4 worm cellular contexts compared by ENCODE assay signal in the genomic region with DNA sequence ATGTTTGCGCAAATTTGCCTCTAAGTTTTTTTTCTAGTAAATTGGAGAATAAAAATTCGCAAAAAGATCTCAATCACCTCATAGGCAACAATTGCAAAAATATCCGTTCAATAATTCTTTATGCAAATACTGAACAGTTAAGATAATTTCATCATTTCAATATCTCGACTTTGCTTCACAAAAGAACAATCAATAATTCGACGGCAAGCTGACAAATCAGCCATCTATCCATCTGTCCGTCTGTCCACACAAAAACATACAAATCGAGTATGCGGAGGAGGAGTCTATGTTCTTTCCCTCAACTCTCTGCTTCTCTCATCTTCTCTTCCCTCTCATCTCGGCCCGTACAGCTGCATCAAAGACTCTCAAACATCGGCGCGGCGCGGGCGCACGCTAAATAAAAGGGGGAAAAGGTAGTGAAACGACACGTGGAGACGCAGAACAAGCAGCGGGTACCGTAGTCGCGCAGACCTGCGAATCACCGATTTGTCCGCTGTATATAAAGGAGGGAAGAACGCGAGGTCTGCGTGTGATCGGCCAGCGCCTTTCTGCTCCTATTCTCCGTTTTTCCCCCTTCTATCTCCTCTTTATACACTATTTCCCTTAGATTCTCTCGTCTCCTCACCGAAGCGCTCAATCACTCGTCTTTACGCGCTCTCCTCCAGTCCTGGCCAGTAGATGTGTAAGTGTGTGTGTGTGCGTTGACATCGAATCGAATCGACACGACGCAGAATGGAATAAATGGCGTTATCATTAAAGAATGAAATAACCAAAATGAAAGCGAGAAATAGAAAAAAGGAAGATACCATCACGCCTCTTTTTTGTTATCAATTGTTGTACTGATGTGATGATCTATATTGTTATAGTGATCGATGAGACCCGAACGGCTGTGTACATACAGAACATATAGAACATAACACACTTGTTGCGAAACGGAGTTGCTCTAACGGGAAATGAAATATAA.
A peak's percentile ranks its signal among the peaks of the same experiment; 100 is the strongest.
TF ChIP-seq lines count a peak whose summit lies in the region.

No protein-coding gene starts in this region.

TF ChIP-seq in whole organism, L2 larva, 48 proteins besides CTCF, POLR2A, EP300 and RAD21 (continues in another document):
- TF ChIP-seq ama-1 (optimal IDR thresholded peaks at IDR 0.05; lab: Kevin White, UChicago) (peak; percentile 99), ceh-82 (tag; optimal IDR thresholded peaks at IDR 0.05; lab: Kevin White, UChicago) (no peak), egl-27 (tag; optimal IDR thresholded peaks at IDR 0.05; lab: Kevin White, UChicago) (peak; percentile 85), lin-39 (tag; optimal IDR thresholded peaks at IDR 0.05; lab: Kevin White, UChicago) (peak; percentile 80), alr-1 (tag; optimal IDR thresholded peaks at IDR 0.05; lab: Kevin White, UChicago) (no peak), Y55F3AM.14 (GFP tag; optimal IDR thresholded peaks at IDR 0.05; lab: Kevin White, UChicago) (peak; percentile 90), sem-4 (tag; optimal IDR thresholded peaks at IDR 0.05; lab: Kevin White, UChicago) (peak; percentile 61), nhr-25 (tag; optimal IDR thresholded peaks at IDR 0.05; lab: Kevin White, UChicago) (peak; percentile 93), R02D3.7 (tag; optimal IDR thresholded peaks at IDR 0.05; lab: Kevin White, UChicago) (no peak), lin-13 (GFP tag; optimal IDR thresholded peaks at IDR 0.05; lab: Kevin White, UChicago) (peak; percentile 88), F13H6.1 (tag; optimal IDR thresholded peaks at IDR 0.05; lab: Kevin White, UChicago) (peak; percentile 98), nhr-77 (tag; optimal IDR thresholded peaks at IDR 0.05; lab: Kevin White, UChicago) (no peak), C34F6.9 (tag; optimal IDR thresholded peaks at IDR 0.05; lab: Kevin White, UChicago) (peak; percentile 96), fos-1 (tag; optimal IDR thresholded peaks at IDR 0.05; lab: Kevin White, UChicago) (peak; percentile 97), snpc-4 (tag; optimal IDR thresholded peaks at IDR 0.05; lab: Kevin White, UChicago) (peak; percentile 79), nhr-10 (tag; optimal IDR thresholded peaks at IDR 0.05; lab: Kevin White, UChicago) (peak; percentile 23), crh-2 (tag; optimal IDR thresholded peaks at IDR 0.05; lab: Kevin White, UChicago) (peak; percentile 98), aly-2 (tag; optimal IDR thresholded peaks at IDR 0.05; lab: Kevin White, UChicago) (no peak), nhr-6 (tag; optimal IDR thresholded peaks at IDR 0.05; lab: Kevin White, UChicago) (peak; percentile 77), ztf-1 (GFP tag; conservative IDR thresholded peaks at IDR 0.05; lab: Robert Waterston, UW) (0 out of 2 replicates have a peak, but pooled peaks have one; percentile 63)

TF ChIP-seq in whole organism, L4 larva, 104 proteins besides CTCF, POLR2A, EP300 and RAD21 (continues in another document):
- peak; percentile 95 for TF ChIP-seq nhr-10 (tag; optimal IDR thresholded peaks at IDR 0.05; lab: Kevin White, UChicago)
- TF ChIP-seq lin-13 (GFP tag; optimal IDR thresholded peaks at IDR 0.05; lab: Kevin White, UChicago), result peak; percentile 83
- TF ChIP-seq nhr-77 (tag; optimal IDR thresholded peaks at IDR 0.05; lab: Kevin White, UChicago), result peak; percentile 89
- no peak for TF ChIP-seq unc-39 (tag; optimal IDR thresholded peaks at IDR 0.05; lab: Kevin White, UChicago)
- TF ChIP-seq dmd-8 (GFP tag; IDR thresholded peaks at IDR 0.05; lab: Robert Waterston, UW), result peak; percentile 68; the same call in 1 of the 2 replicates
- peak; percentile 87 for TF ChIP-seq ceh-20 (GFP tag; IDR thresholded peaks at IDR 0.05; lab: Robert Waterston, UW)
- no peak for TF ChIP-seq snpc-1.2 (GFP tag; IDR thresholded peaks at IDR 0.05; lab: Robert Waterston, UW)
- peak; percentile 42 for TF ChIP-seq ztf-7 (tag; optimal IDR thresholded peaks at IDR 0.05; lab: Kevin White, UChicago)
- 0 out of 2 replicates have a peak, but pooled peaks have one; percentile 61 for TF ChIP-seq mxl-2 (GFP tag; conservative IDR thresholded peaks at IDR 0.05; lab: Robert Waterston, UW)
- TF ChIP-seq hmg-1.1 (GFP tag; IDR thresholded peaks at IDR 0.05; lab: Robert Waterston, UW), result peak; percentile 93
- peak; percentile 75; the same call in 1 of the 2 replicates for TF ChIP-seq saeg-2 (GFP tag; IDR thresholded peaks at IDR 0.05; lab: Robert Waterston, UW)
- TF ChIP-seq nhr-11 (tag; optimal IDR thresholded peaks at IDR 0.05; lab: Kevin White, UChicago), result peak; percentile 97
- TF ChIP-seq Y105C5A.15 (GFP tag; IDR thresholded peaks at IDR 0.05; lab: Robert Waterston, UW), result no peak
- peak; percentile 96 to 98 for TF ChIP-seq mdl-1 (tag; optimal IDR thresholded peaks at IDR 0.05; lab: Kevin White, UChicago)
- TF ChIP-seq mep-1 (tag; optimal IDR thresholded peaks at IDR 0.05; lab: Kevin White, UChicago), result peak; percentile 96
- TF ChIP-seq zag-1 (tag; optimal IDR thresholded peaks at IDR 0.05; lab: Kevin White, UChicago), result peak; percentile 35
- TF ChIP-seq lin-29 (GFP tag; IDR thresholded peaks at IDR 0.05; lab: Robert Waterston, UW), result no peak; the same call in 1 of the 2 replicates
- TF ChIP-seq unc-130 (GFP tag; optimal IDR thresholded peaks at IDR 0.05; lab: Kevin White, UChicago), result no peak
- TF ChIP-seq ceh-82 (tag; optimal IDR thresholded peaks at IDR 0.05; lab: Kevin White, UChicago), result no peak
- TF ChIP-seq egl-27 (tag; optimal IDR thresholded peaks at IDR 0.05; lab: Kevin White, UChicago), result no peak

TF ChIP-seq in whole organism, late embryonic, 69 proteins besides CTCF, POLR2A, EP300 and RAD21 (continues in another document):
- TF ChIP-seq unc-86 (tag; optimal IDR thresholded peaks at IDR 0.05; lab: Kevin White, UChicago) (peak; percentile 42), unc-55 (GFP tag; optimal IDR thresholded peaks at IDR 0.05; lab: Kevin White, UChicago) (peak; percentile 96), pag-3 (tag; optimal IDR thresholded peaks at IDR 0.05; lab: Kevin White, UChicago; ENCODE audit: borderline replicate concordance) (peak; percentile 55), Y22D7AL.16 (tag; optimal IDR thresholded peaks at IDR 0.05; lab: Kevin White, UChicago) (no peak), sdc-2 (tag; optimal IDR thresholded peaks at IDR 0.05; lab: Kevin White, UChicago) (peak; percentile 67), ceh-31 (tag; optimal IDR thresholded peaks at IDR 0.05; lab: Kevin White, UChicago) (peak; percentile 98), pha-4 (tag; optimal IDR thresholded peaks at IDR 0.05; lab: Kevin White, UChicago) (no peak), nhr-232 (tag; optimal IDR thresholded peaks at IDR 0.05; lab: Kevin White, UChicago) (peak; percentile 33), ceh-45 (GFP tag; IDR thresholded peaks at IDR 0.05; lab: Robert Waterston, UW) (no peak), tbx-7 (tag; optimal IDR thresholded peaks at IDR 0.05; lab: Kevin White, UChicago) (peak; percentile 38), K09A11.1 (tag; optimal IDR thresholded peaks at IDR 0.05; lab: Kevin White, UChicago; ENCODE audit: insufficient read depth) (peak; percentile 15), odd-2 (tag; optimal IDR thresholded peaks at IDR 0.05; lab: Kevin White, UChicago) (no peak), ceh-2 (tag; optimal IDR thresholded peaks at IDR 0.05; lab: Kevin White, UChicago) (peak; percentile 81), syd-9 (tag; optimal IDR thresholded peaks at IDR 0.05; lab: Kevin White, UChicago) (peak; percentile 76), fkh-6 (tag; optimal IDR thresholded peaks at IDR 0.05; lab: Kevin White, UChicago) (no peak), dve-1 (tag; optimal IDR thresholded peaks at IDR 0.05; lab: Kevin White, UChicago) (peak; percentile 64), zip-5 (tag; optimal IDR thresholded peaks at IDR 0.05; lab: Kevin White, UChicago) (no peak), ahr-1 (tag; optimal IDR thresholded peaks at IDR 0.05; lab: Kevin White, UChicago) (peak; percentile 70), lin-11 (tag; optimal IDR thresholded peaks at IDR 0.05; lab: Kevin White, UChicago) (no peak), ztf-16 (tag; optimal IDR thresholded peaks at IDR 0.05; lab: Kevin White, UChicago) (peak; percentile 73), F13H6.1 (tag; optimal IDR thresholded peaks at IDR 0.05; lab: Kevin White, UChicago) (peak; percentile 94), elt-2 (tag; optimal IDR thresholded peaks at IDR 0.05; lab: Kevin White, UChicago) (peak; percentile 82)

TF ChIP-seq in whole organism, mixed stage, embryonic, 35 proteins besides CTCF, POLR2A, EP300 and RAD21 (continues in another document):
- peak; percentile 83 for TF ChIP-seq unc-62 (GFP tag; optimal IDR thresholded peaks at IDR 0.05; lab: Kevin White, UChicago)
- TF ChIP-seq ces-1 (GFP tag; optimal IDR thresholded peaks at IDR 0.05; lab: Kevin White, UChicago), result peak; percentile 37
- peak; percentile 11 for TF ChIP-seq blmp-1 (tag; optimal IDR thresholded peaks at IDR 0.05; lab: Kevin White, UChicago)
- no peak for TF ChIP-seq ceh-83 (GFP tag; optimal IDR thresholded peaks at IDR 0.05; lab: Kevin White, UChicago)
- peak; percentile 79 for TF ChIP-seq pha-4 (tag; optimal IDR thresholded peaks at IDR 0.05; lab: Kevin White, UChicago)
- peak; percentile 48 for TF ChIP-seq ceh-39 (tag; optimal IDR thresholded peaks at IDR 0.05; lab: Kevin White, UChicago)
- peak; percentile 80 for TF ChIP-seq nhr-237 (tag; optimal IDR thresholded peaks at IDR 0.05; lab: Kevin White, UChicago)
- TF ChIP-seq flh-1 (GFP tag; optimal IDR thresholded peaks at IDR 0.05; lab: Kevin White, UChicago), result peak; percentile 54
- TF ChIP-seq zip-8 (tag; optimal IDR thresholded peaks at IDR 0.05; lab: Kevin White, UChicago), result no peak
- TF ChIP-seq unc-120 (tag; optimal IDR thresholded peaks at IDR 0.05; lab: Kevin White, UChicago; ENCODE audit: poor library complexity, severe bottlenecking), result peak; percentile 98
- TF ChIP-seq nhr-76 (tag; optimal IDR thresholded peaks at IDR 0.05; lab: Kevin White, UChicago), result peak; percentile 32
- peak; percentile 95 for TF ChIP-seq lsy-2 (tag; optimal IDR thresholded peaks at IDR 0.05; lab: Kevin White, UChicago)
- TF ChIP-seq tbx-8 (GFP tag; optimal IDR thresholded peaks at IDR 0.05; lab: Kevin White, UChicago), result peak; percentile 55
- TF ChIP-seq lin-32 (GFP tag; optimal IDR thresholded peaks at IDR 0.05; lab: Kevin White, UChicago), result peak; percentile 37
- peak; percentile 70 for TF ChIP-seq hlh-1 (tag; optimal IDR thresholded peaks at IDR 0.05; lab: Kevin White, UChicago)
- peak; percentile 17 for TF ChIP-seq cnd-1 (tag; optimal IDR thresholded peaks at IDR 0.05; lab: Kevin White, UChicago)
- peak; percentile 55 for TF ChIP-seq nhr-2 (tag; optimal IDR thresholded peaks at IDR 0.05; lab: Kevin White, UChicago)
- TF ChIP-seq mls-2 (tag; optimal IDR thresholded peaks at IDR 0.05; lab: Kevin White, UChicago), result peak; percentile 90
- peak; percentile 78 for TF ChIP-seq M03D4.4 (tag; optimal IDR thresholded peaks at IDR 0.05; lab: Kevin White, UChicago)
- peak; percentile 97 for TF ChIP-seq ham-2 (GFP tag; optimal IDR thresholded peaks at IDR 0.05; lab: Kevin White, UChicago)
- TF ChIP-seq elt-1 (tag; optimal IDR thresholded peaks at IDR 0.05; lab: Kevin White, UChicago; ENCODE audit: borderline replicate concordance, insufficient read depth), result no peak
- peak; percentile 90 for TF ChIP-seq sptf-1 (tag; optimal IDR thresholded peaks at IDR 0.05; lab: Kevin White, UChicago)
- TF ChIP-seq snpc-4 (tag; optimal IDR thresholded peaks at IDR 0.05; lab: Kevin White, UChicago), result no peak
- peak; percentile 38 for TF ChIP-seq mep-1 (tag; optimal IDR thresholded peaks at IDR 0.05; lab: Kevin White, UChicago)
